Fruit fly (Drosophila melanogaster): Measurements from ENCODE around the gene CG17726.

CG17726 gene

DNA sequence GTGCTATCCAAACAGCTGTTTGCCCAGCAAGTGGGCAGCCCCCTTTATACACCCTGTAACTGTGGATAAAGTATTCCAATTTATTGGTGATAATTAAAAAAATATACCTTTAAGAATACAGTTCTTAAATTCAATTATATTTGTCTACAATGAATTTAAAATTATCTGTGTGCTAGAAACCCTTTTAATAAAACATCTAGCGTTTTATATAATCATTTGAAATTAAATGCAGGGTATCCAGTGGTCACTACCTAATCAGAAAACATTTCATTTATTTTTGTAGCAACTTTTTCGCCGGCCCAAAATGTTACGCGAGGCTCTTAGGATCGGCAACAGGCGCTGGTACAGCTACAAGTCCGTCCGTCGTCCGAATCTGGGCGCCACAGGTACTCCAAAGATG is at the start of gene CG17726:
TSS of gene CG17726 (plus strand) at position 267 of the 400 bp plus-strand sequence.
- peak; percentile 95 for TF ChIP-seq pan (optimal IDR thresholded peaks at IDR 0.05)
- TF ChIP-seq usp (GFP tag; optimal IDR thresholded peaks at IDR 0.05): no peak

DNA sequence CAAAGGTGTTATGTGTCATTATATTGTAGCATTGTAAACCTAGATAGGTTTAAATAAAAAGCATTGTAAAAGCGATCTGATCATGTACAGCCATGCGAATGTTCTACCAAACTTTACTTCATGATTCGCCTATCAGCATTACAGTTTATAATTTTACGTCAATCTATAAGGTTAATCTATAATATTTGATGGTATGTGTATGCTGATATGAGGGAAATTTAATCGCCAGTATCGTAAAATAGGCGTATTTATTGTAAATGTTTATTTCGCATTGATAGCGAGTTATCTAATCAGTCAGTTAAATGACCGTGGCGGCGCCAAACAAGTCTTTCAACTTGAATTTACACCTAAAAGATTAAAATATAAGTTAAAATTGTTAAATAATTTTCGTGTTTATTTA is 49.0 kb upstream of the CG17726 start:
- no peak for TF ChIP-seq Dll (optimal IDR thresholded peaks at IDR 0.05)
- no peak for TF ChIP-seq psq (optimal IDR thresholded peaks at IDR 0.05)
- TF ChIP-seq usp (GFP tag; optimal IDR thresholded peaks at IDR 0.05): no peak
- no peak for TF ChIP-seq EcR (GFP tag; optimal IDR thresholded peaks at IDR 0.05)
- no peak for TF ChIP-seq pan (optimal IDR thresholded peaks at IDR 0.05)
- no peak for TF ChIP-seq CG8478 (optimal IDR thresholded peaks at IDR 0.05)

DNA sequence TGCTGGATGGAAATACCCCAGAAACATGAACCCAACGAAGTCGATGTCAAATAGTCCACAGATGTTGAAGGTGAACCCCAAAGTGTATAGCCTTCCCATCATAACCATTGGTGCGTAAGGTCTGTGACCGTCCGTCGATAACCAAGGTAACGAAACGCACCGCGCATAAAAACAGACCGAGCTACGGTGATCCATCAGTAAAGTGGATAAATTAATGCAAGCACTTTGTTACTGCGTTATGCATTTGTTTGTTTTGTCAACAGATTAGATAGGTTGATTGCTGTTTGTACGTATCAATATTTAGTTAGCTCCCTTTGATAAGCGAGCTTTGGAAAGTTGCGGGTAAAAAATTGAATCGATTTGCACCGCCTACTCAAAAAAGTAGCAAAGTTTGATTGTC is 48.3 kb upstream of the CG17726 start:
- TF ChIP-seq EcR (GFP tag; optimal IDR thresholded peaks at IDR 0.05) (no peak), pan (optimal IDR thresholded peaks at IDR 0.05) (no peak), usp (GFP tag; optimal IDR thresholded peaks at IDR 0.05) (no peak), psq (optimal IDR thresholded peaks at IDR 0.05) (no peak), Dll (optimal IDR thresholded peaks at IDR 0.05) (no peak), CG8478 (optimal IDR thresholded peaks at IDR 0.05) (no peak)

DNA sequence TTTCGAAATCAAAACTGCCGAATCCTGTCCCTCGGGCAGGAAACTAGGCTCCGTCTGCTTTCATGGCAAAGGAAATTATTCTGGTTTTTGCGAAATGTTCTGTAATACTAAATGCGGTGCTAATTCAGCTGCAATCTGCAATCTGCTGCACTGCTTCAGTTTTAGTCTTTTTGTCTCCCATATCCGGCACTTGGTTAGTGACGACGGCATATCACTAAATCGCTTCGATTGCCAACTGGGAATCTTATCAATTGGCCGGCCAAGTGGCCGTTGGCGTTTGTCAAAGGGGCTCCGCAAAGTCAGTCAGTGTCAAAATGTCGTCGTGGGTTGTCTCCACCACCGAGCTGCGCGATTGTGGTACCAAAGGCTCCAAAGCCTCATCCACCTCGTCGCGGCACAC is 30.8 kb upstream of the CG17726 start, which contains the start of gene CG18577:
TSS of gene CG18577 (plus strand) at position 301 of the 400 bp plus-strand sequence.
- TF ChIP-seq usp (GFP tag; optimal IDR thresholded peaks at IDR 0.05) (no peak), psq (optimal IDR thresholded peaks at IDR 0.05) (no peak), Dll (optimal IDR thresholded peaks at IDR 0.05) (no peak)

DNA sequence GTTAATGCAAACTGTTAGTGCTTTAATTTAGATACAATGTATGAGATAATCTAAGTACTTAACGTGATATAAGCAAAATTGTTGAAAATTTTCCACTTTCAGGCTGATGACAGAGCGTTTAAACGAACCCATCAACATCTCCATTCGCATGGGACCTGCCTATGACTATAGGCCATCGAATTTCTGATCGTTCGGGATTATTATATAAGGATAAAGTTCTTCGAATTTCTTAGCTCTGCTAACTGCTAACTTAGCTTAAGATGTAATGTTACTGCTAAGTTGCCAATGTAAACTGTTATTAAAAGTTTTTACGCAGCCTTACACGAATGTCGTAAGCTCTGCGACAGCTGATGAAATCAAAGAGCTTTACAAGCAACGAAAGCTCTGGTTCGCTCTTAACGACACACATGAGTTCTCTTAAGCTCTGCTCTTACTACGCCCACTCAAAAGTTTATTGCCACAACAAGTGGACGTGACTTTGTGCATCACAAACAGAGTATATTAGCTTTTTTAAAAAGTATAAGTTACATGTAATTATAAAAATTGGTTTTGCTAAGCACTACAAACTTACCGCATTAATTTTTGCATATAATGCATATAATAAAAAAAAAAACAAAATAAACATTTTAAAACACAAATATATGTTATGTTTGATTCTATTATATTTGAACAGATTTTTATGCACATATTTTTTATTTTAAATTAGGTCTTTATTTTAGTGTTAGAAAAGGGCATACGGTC is 29.7 kb upstream of the CG17726 start:
- TF ChIP-seq pan (optimal IDR thresholded peaks at IDR 0.05) (no peak), psq (optimal IDR thresholded peaks at IDR 0.05) (no peak), Dll (optimal IDR thresholded peaks at IDR 0.05) (no peak), EcR (GFP tag; optimal IDR thresholded peaks at IDR 0.05) (no peak), usp (GFP tag; optimal IDR thresholded peaks at IDR 0.05) (no peak), CG8478 (optimal IDR thresholded peaks at IDR 0.05) (no peak)

DNA sequence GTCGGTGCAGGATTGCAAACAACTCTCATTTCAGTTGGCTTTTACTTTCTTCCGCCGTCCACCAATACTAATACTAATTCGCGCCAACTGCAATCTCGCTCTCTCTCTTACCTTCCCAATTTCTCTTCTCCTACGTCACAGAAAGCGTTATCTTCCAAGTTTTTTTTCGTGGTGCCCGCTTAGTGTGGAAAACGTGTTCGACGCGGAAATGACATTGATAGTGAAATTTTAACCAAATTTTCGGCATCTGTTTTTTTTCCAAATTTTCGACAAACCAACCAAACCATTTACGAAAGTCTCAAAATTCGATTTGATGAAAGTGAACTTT is 29.2 kb upstream of the CG17726 start, which contains the start of gene cu:
TSS of gene cu (plus strand) at position 204 of the 328 bp plus-strand sequence.
- TF ChIP-seq Dll (optimal IDR thresholded peaks at IDR 0.05) (no peak), CG8478 (optimal IDR thresholded peaks at IDR 0.05) (no peak), usp (GFP tag; optimal IDR thresholded peaks at IDR 0.05) (no peak), EcR (GFP tag; optimal IDR thresholded peaks at IDR 0.05) (no peak)

DNA sequence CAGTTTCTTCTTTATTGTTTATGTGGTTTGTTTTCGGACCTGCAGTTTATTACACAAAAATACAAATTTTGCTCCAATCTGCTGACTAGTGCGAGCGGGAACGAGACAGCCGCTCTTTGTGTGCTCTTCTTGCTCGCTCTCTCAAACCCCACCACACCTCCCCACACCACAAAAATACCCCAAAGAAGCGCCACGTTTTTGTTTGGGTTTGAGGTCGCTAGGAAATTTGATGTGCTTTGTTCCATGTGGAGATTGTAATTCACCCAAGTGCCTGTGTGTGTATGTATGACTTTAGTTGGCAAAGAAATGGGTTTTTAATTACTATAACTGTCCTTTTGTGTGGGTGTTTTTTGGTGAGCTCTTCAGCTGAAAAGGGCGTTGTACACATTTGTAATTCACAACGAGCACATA is 28.5 kb upstream of the CG17726 start:
- peak in 1 of 2 experiments; percentile 1 for TF ChIP-seq EcR (GFP tag; optimal IDR thresholded peaks at IDR 0.05)
- TF ChIP-seq psq (optimal IDR thresholded peaks at IDR 0.05): no peak

DNA sequence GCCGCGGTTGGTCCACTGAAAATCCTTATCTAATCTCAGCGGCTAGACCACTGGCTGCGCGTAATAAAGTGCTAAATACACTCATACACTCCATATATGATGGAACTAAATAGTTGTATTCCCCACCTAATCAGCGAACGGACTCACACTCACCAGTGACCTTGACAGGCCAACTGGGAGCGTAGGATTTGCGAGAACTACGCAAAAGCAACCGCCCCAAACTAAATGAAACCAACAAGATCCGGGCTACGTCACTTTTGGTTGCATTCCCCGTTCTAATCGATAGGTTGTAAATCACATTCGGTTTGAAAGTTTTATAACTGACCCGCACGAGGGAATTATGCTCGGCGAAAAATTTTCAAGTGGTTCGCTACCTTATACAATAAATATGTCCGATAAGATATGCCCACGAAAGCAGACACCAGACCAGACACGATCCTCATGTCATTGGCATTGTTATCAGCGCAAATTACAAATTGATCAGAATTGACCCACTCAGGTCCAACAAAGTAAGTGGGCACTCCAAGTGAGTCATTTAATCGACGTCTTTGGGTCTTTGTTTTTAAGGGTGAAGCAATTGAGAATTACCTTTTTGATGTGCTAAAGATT is 27.2 kb upstream of the CG17726 start:
- no peak for TF ChIP-seq CG8478 (optimal IDR thresholded peaks at IDR 0.05)
- no peak for TF ChIP-seq usp (GFP tag; optimal IDR thresholded peaks at IDR 0.05)
- TF ChIP-seq EcR (GFP tag; optimal IDR thresholded peaks at IDR 0.05): no peak
- TF ChIP-seq pan (optimal IDR thresholded peaks at IDR 0.05): no peak

DNA sequence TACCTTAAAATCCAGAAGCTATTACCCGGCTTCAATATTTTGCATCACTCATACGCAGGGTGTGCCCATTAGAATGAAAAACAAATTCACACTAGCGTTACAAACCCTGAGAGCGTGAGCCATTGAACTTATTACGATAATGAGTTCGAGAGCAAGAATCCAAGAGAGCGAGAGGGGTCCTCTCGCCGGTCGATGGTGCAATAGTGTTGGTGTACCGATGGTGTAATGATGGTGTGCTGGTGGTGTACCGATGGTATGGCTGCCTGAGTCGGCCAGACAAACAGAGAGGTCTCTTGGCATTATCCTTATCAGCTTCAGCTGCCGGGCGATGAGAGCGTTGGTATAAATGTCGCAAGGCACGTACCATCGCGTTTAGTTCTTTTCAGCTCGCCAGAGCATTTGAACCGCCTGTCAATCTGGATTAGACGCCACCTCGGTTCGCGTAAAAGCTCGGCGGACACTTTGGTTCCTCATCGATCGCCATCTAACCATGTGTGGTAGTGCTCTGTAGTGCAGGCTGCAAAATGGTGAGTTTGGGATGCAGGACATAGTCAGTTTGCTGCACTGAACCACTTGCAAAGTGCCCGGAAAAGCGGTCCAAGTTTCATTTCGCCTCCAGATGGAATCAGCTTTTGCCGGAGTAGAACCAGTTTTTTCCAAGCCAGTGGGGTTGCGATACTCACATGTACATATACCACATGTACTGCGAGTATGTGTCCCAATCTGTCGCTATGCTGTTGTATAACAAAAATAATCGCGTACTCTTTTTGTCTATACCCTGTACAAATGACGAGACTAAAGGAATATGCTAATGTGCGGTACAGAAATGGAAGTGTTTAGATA is 26.3 kb upstream of the CG17726 start:
- TF ChIP-seq EcR (GFP tag; optimal IDR thresholded peaks at IDR 0.05) (peak in 1 of 2 experiments; percentile 74), pan (optimal IDR thresholded peaks at IDR 0.05) (no peak)

DNA sequence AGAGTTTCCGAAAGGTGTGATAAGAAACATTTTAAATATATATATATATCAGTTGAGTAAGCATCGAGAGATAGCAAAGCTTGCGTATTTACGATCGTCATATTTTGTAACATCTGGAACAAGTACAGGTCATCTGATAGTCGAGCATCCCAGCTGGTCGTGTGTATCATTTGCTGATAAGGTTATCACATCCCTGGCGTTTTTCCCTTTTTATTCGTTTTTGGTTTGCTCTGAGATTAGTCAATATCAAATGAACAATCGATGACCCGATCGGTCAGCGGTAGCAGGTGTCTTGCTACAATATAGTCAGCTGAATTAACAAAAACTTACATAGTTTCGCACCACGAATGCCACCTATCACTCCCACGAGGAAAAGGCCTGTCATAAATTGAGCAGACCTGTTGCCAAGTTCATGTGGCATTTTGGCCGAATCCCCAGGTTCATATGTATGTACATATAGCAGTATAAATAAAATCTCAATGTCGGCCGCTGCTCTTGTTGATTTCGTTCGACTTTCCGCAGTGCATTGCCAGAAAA is 25.6 kb upstream of the CG17726 start:
- TF ChIP-seq Dll (optimal IDR thresholded peaks at IDR 0.05): no peak
- peak; percentile 88 for TF ChIP-seq pan (optimal IDR thresholded peaks at IDR 0.05)

DNA sequence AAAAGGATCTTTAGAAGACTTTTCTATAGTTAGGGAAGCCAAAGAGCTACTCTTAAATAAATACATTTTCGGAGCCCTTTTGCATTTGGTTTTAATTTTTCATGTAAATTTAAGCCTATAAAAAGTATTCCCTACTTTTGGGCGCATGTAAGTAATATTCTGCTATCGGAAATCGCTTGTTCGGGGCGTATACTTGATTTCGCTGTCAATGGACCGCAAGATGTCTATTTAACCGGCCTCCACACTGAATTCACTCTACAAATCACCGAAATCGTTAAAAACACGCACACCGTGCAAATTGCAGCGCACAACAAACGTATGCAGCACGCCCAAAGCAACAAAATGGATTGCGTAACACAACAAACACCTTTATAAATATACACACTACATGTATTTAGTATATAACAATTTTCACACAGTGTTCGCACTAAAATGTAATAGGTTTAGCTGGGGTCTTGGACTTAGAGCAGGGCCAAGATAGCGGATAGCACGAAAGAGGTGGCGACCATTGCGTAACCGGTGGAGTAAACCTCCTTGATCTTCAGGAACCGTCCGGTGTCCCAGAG is 17.7 kb upstream of the CG17726 start:
- no peak for TF ChIP-seq EcR (GFP tag; optimal IDR thresholded peaks at IDR 0.05)
- no peak for TF ChIP-seq CG8478 (optimal IDR thresholded peaks at IDR 0.05)
- no peak for TF ChIP-seq psq (optimal IDR thresholded peaks at IDR 0.05)
- TF ChIP-seq pan (optimal IDR thresholded peaks at IDR 0.05): no peak
- TF ChIP-seq usp (GFP tag; optimal IDR thresholded peaks at IDR 0.05): no peak
- TF ChIP-seq Dll (optimal IDR thresholded peaks at IDR 0.05): no peak

DNA sequence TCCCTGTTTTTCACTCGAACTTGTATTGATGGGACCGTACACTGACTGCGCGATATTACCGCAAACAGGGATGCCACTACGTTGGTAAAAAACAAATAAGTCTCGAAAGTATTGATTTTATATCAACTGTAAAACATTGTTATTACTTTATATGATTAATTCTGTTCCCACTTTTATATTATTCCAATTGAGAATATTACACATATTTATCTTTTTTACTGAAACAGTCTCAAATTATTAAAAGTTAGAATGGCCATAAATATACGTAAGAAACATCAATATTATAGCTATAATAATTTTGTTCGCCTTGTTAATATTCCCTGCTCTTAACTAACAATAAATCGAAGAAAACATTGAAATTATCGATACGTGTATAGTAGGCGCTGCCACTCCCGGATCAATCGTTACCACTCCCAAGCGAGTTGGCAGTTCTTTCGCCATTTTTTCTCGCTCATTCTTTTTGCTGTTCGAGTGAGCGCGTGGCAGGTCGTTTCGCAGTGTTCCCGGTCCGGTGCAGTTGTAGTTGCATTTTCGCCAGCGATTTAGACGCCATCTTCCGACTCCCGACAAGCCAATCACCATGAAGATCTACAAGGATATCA is 16.7 kb upstream of the CG17726 start, which contains the start of the genes SdhC and Tctp:
TSS of gene SdhC (minus strand) at position 49 of the 602 bp plus-strand sequence.
TSS of gene Tctp (plus strand) at position 447 of the 602 bp plus-strand sequence.
- TF ChIP-seq CG8478 (optimal IDR thresholded peaks at IDR 0.05): no peak
- no peak for TF ChIP-seq Dll (optimal IDR thresholded peaks at IDR 0.05)
- no peak for TF ChIP-seq usp (GFP tag; optimal IDR thresholded peaks at IDR 0.05)
- no peak for TF ChIP-seq EcR (GFP tag; optimal IDR thresholded peaks at IDR 0.05)
- no peak for TF ChIP-seq pan (optimal IDR thresholded peaks at IDR 0.05)
- no peak for TF ChIP-seq psq (optimal IDR thresholded peaks at IDR 0.05)

All from whole organism.